Fruit fly (Drosophila melanogaster) whole organism, prepupa: Measurements from ENCODE around the gene CG14259.

Experiments
- Blimp-1 ChIP-seq: fragments of 200-800 bp; sonication (Bioruptor generic); optimal IDR thresholded peaks from 3 replicates; lab custom pipeline; 2017; ENCODE audit warnings: missing biosample characterization, missing genetic modification characterization, mild to moderate bottlenecking, moderate library complexity, missing genetic modification reagents
- CG10669 ChIP-seq: fragments of 200-800 bp; sonication (Bioruptor generic); optimal IDR thresholded peaks from 3 replicates; lab custom pipeline; 2018; ENCODE audit warnings: missing biosample characterization, mild to moderate bottlenecking, missing genetic modification characterization, moderate library complexity
- CG11294 ChIP-seq: fragments of 200-800 bp; sonication (Bioruptor generic); IDR thresholded peaks from 2 replicates; pipeline ENCODE4 v1.3.6; 2022; ENCODE audit warnings: missing biosample characterization, missing genetic modification characterization
- CG11762 ChIP-seq: fragments of 200-800 bp; sonication (Bioruptor generic); optimal IDR thresholded peaks from 3 replicates; lab custom pipeline; 2016; ENCODE audit warnings: missing biosample characterization, missing genetic modification characterization; ENCODE audit not compliant: insufficient read depth
- CG11902 ChIP-seq: fragments of 200-800 bp; sonication (Bioruptor generic); optimal IDR thresholded peaks from 3 replicates; lab custom pipeline; 2016; ENCODE audit warnings: missing biosample characterization, missing genetic modification characterization
- CG15336 ChIP-seq: fragments of 200-800 bp; sonication (Bioruptor generic); IDR thresholded peaks from 2 replicates; pipeline ENCODE4 v1.3.6; 2022; ENCODE audit warnings: missing biosample characterization, missing genetic modification characterization
- CG1621 ChIP-seq: fragments of 200-800 bp; sonication (Bioruptor generic); optimal IDR thresholded peaks from 3 replicates; lab custom pipeline; 2018; ENCODE audit warnings: missing biosample characterization, mild to moderate bottlenecking, missing genetic modification characterization
- CG16779 ChIP-seq: fragments of 200-800 bp; sonication (Bioruptor generic); optimal IDR thresholded peaks from 3 replicates; lab custom pipeline; 2017; ENCODE audit warnings: missing biosample characterization, mild to moderate bottlenecking, missing genetic modification characterization
- CG3032 ChIP-seq: fragments of 200-800 bp; optimal IDR thresholded peaks from 2 replicates; lab custom pipeline; 2019; ENCODE audit warnings: missing biosample characterization, mild to moderate bottlenecking, missing genetic modification characterization, moderate library complexity
- CG31627 ChIP-seq: fragments of 200-800 bp; sonication (Bioruptor generic); optimal IDR thresholded peaks from 3 replicates; lab custom pipeline; 2016; ENCODE audit warnings: missing biosample characterization, missing genetic modification characterization
- CG32006 ChIP-seq: fragments of 200-800 bp; sonication (Bioruptor generic); optimal IDR thresholded peaks from 3 replicates; lab custom pipeline; 2017; ENCODE audit warnings: missing biosample characterization, mild to moderate bottlenecking, missing genetic modification characterization
- CG34406 ChIP-seq: fragments of 200-800 bp; sonication (Bioruptor generic); optimal IDR thresholded peaks from 3 replicates; lab custom pipeline; 2016; ENCODE audit warnings: missing biosample characterization, missing genetic modification characterization
- CG3919 ChIP-seq: fragments of 200-800 bp; sonication (Bioruptor generic); optimal IDR thresholded peaks from 3 replicates; lab custom pipeline; 2016; ENCODE audit warnings: missing biosample characterization, missing genetic modification characterization
- CG4318 ChIP-seq: fragments of 200-800 bp; sonication (Bioruptor generic); optimal IDR thresholded peaks from 3 replicates; lab custom pipeline; 2017; ENCODE audit warnings: missing biosample characterization, mild to moderate bottlenecking, missing genetic modification characterization
- CG6163 ChIP-seq: fragments of 200-800 bp; sonication (Bioruptor generic); IDR thresholded peaks from 3 replicates; pipeline ENCODE4 v1.3.6; 2022; ENCODE audit warnings: missing biosample characterization, missing genetic modification characterization
- CG6276 ChIP-seq: fragments of 200-800 bp; sonication (Bioruptor generic); optimal IDR thresholded peaks from 2 replicates; lab custom pipeline; 2017; ENCODE audit warnings: missing biosample characterization, mild to moderate bottlenecking, missing genetic modification characterization
- CG6792 ChIP-seq: fragments of 200-800 bp; sonication (Bioruptor generic); optimal IDR thresholded peaks from 3 replicates; lab custom pipeline; 2016; ENCODE audit warnings: missing biosample characterization, missing genetic modification characterization
- CG6808 ChIP-seq: fragments of 200-800 bp; sonication (Bioruptor generic); optimal IDR thresholded peaks from 3 replicates; lab custom pipeline; 2017; ENCODE audit warnings: missing biosample characterization, missing genetic modification characterization, mild to moderate bottlenecking, moderate library complexity, missing genetic modification reagents
- CG6854 ChIP-seq: fragments of 200-800 bp; sonication (Bioruptor generic); optimal IDR thresholded peaks from 2 replicates; lab custom pipeline; 2017; ENCODE audit warnings: missing biosample characterization, mild to moderate bottlenecking, missing genetic modification characterization
- CG7368 ChIP-seq: fragments of 200-800 bp; sonication (Bioruptor generic); optimal IDR thresholded peaks from 3 replicates; lab custom pipeline; 2016; ENCODE audit warnings: missing biosample characterization, missing genetic modification characterization
- CG8119 ChIP-seq: fragments of 200-800 bp; sonication (Bioruptor generic); IDR thresholded peaks from 3 replicates; pipeline ENCODE4 v1.3.6; 2022; ENCODE audit warnings: missing biosample characterization, missing genetic modification characterization
- CG8319 ChIP-seq: fragments of 200-800 bp; sonication (Bioruptor generic); optimal IDR thresholded peaks from 3 replicates; lab custom pipeline; 2016; ENCODE audit warnings: missing biosample characterization, missing genetic modification characterization
- CG9139 ChIP-seq: fragments of 200-800 bp; sonication (Bioruptor generic); optimal IDR thresholded peaks from 3 replicates; lab custom pipeline; 2017; ENCODE audit warnings: missing biosample characterization, mild to moderate bottlenecking, missing genetic modification characterization
- Eip75B ChIP-seq: fragments of 200-800 bp; sonication (Bioruptor generic); optimal IDR thresholded peaks from 3 replicates; lab custom pipeline; 2016; ENCODE audit warnings: missing biosample characterization, missing genetic modification characterization
- Eip78C ChIP-seq: fragments of 200-800 bp; sonication (Bioruptor generic); peaks from one replicate; lab custom pipeline; 2016; ENCODE audit warnings: missing biosample characterization, missing genetic modification characterization
- Eip93F ChIP-seq: fragments of 200-800 bp; sonication (Bioruptor generic); optimal IDR thresholded peaks from 2 replicates; lab custom pipeline; 2016; ENCODE audit warnings: missing biosample characterization, mild to moderate bottlenecking, missing genetic modification characterization
- Ets21C ChIP-seq: fragments of 200-800 bp; sonication (Bioruptor generic); optimal IDR thresholded peaks from 3 replicates; lab custom pipeline; 2016; ENCODE audit warnings: missing biosample characterization, missing genetic modification characterization
- Gug ChIP-seq: fragments of 200-800 bp; sonication (Bioruptor generic); IDR thresholded peaks from 2 replicates; pipeline ENCODE4 v1.3.6; 2022; ENCODE audit warnings: missing biosample characterization, missing genetic modification characterization
- Hr39 ChIP-seq: fragments of 200-800 bp; sonication (Bioruptor generic); optimal IDR thresholded peaks from 2 replicates; lab custom pipeline; 2016; ENCODE audit warnings: missing biosample characterization, missing genetic modification characterization
- Hr4 ChIP-seq: fragments of 200-800 bp; sonication (Bioruptor generic); optimal IDR thresholded peaks from 3 replicates; lab custom pipeline; 2016; ENCODE audit warnings: missing biosample characterization, missing genetic modification characterization
- Lpt ChIP-seq: fragments of 200-800 bp; sonication (Bioruptor generic); optimal IDR thresholded peaks from 3 replicates; lab custom pipeline; 2016; ENCODE audit warnings: missing biosample characterization, missing genetic modification characterization
- OdsH ChIP-seq: fragments of 200-800 bp; sonication (Bioruptor generic); optimal IDR thresholded peaks from 3 replicates; lab custom pipeline; 2016; ENCODE audit warnings: missing biosample characterization, missing genetic modification characterization
- Smox ChIP-seq: fragments of 200-800 bp; sonication (Bioruptor generic); optimal IDR thresholded peaks from 3 replicates; lab custom pipeline; 2016; ENCODE audit warnings: missing biosample characterization, missing genetic modification characterization
- Sox102F ChIP-seq: fragments of 200-800 bp; sonication (Bioruptor generic); optimal IDR thresholded peaks from 2 replicates; lab custom pipeline; 2016; ENCODE audit warnings: missing biosample characterization, mild to moderate bottlenecking, missing genetic modification characterization
- Sox14 ChIP-seq: fragments of 200-800 bp; sonication (Bioruptor generic); optimal IDR thresholded peaks from 3 replicates; lab custom pipeline; 2016; ENCODE audit warnings: missing biosample characterization, missing genetic modification characterization
- Sox15 ChIP-seq: fragments of 200-800 bp; sonication (Bioruptor generic); optimal IDR thresholded peaks from 3 replicates; lab custom pipeline; 2016; ENCODE audit warnings: missing biosample characterization, missing genetic modification characterization
- acj6 ChIP-seq: fragments of 200-800 bp; sonication (Bioruptor generic); optimal IDR thresholded peaks from 3 replicates; lab custom pipeline; 2016; ENCODE audit warnings: missing biosample characterization, missing genetic modification characterization
- cyc ChIP-seq: fragments of 200-800 bp; sonication (Bioruptor generic); optimal IDR thresholded peaks from 3 replicates; lab custom pipeline; 2016; ENCODE audit warnings: missing biosample characterization, missing genetic modification characterization
- dac ChIP-seq: fragments of 200-800 bp; sonication (Bioruptor generic); optimal IDR thresholded peaks from 2 replicates; lab custom pipeline; 2017; ENCODE audit warnings: missing biosample characterization, mild to moderate bottlenecking, missing genetic modification characterization
- dsx ChIP-seq: fragments of 200-800 bp; optimal IDR thresholded peaks from 3 replicates; lab custom pipeline; 2019; ENCODE audit warnings: missing biosample characterization, mild to moderate bottlenecking, missing genetic modification characterization, moderate library complexity; ENCODE audit not compliant: poor library complexity, severe bottlenecking
- eg ChIP-seq: fragments of 200-800 bp; sonication (Bioruptor generic); IDR thresholded peaks from 3 replicates; pipeline ENCODE4 v1.3.6; 2022; ENCODE audit warnings: missing biosample characterization, missing genetic modification characterization
- fd59A ChIP-seq: fragments of 200-800 bp; sonication (Bioruptor generic); optimal IDR thresholded peaks from 2 replicates; lab custom pipeline; 2017; ENCODE audit warnings: missing biosample characterization, mild to moderate bottlenecking, missing genetic modification characterization, missing genetic modification reagents
- fd85E ChIP-seq: fragments of 200-800 bp; sonication (Bioruptor generic); optimal IDR thresholded peaks from 3 replicates; lab custom pipeline; 2016; ENCODE audit warnings: missing biosample characterization, missing genetic modification characterization
- fkh ChIP-seq: fragments of 200-800 bp; sonication (Bioruptor generic); optimal IDR thresholded peaks from 3 replicates; lab custom pipeline; 2017; ENCODE audit warnings: missing biosample characterization, mild to moderate bottlenecking, missing genetic modification characterization, moderate library complexity
- lz ChIP-seq: fragments of 200-800 bp; sonication (Bioruptor generic); optimal IDR thresholded peaks from 3 replicates; lab custom pipeline; 2016; ENCODE audit warnings: missing biosample characterization, missing genetic modification characterization
- net ChIP-seq: fragments of 200-800 bp; sonication (Bioruptor generic); optimal IDR thresholded peaks from 3 replicates; lab custom pipeline; 2016; ENCODE audit warnings: missing biosample characterization, missing genetic modification characterization
- pdm3 ChIP-seq: fragments of 200-800 bp; sonication (Bioruptor generic); optimal IDR thresholded peaks from 3 replicates; lab custom pipeline; 2016; ENCODE audit warnings: missing biosample characterization, missing genetic modification characterization
- salr ChIP-seq, 2 experiments: fragments of 200-800 bp; sonication (Bioruptor generic); optimal IDR thresholded peaks; 3 replicates each; lab custom pipeline; 2016 to 2018; ENCODE audit warnings: missing biosample characterization in 2 of 2, missing genetic modification characterization in 2 of 2, mild to moderate bottlenecking in 1 of 2
- spab ChIP-seq: fragments of 200-800 bp; sonication (Bioruptor generic); optimal IDR thresholded peaks from 2 replicates; lab custom pipeline; 2017; ENCODE audit warnings: missing biosample characterization, mild to moderate bottlenecking, missing genetic modification characterization, missing genetic modification reagents
- ss ChIP-seq, 2 experiments: fragments of 200-800 bp; sonication (Bioruptor generic); optimal IDR thresholded peaks; 2 replicates in 1 of 2; 3 replicates in 1 of 2; lab custom pipeline; 2017 to 2018; ENCODE audit warnings: mild to moderate bottlenecking in 2 of 2, missing biosample characterization in 2 of 2, missing genetic modification characterization in 2 of 2, moderate library complexity in 1 of 2
- svp ChIP-seq: fragments of 200-800 bp; sonication (Bioruptor generic); peaks from one replicate; lab custom pipeline; 2016; ENCODE audit warnings: missing biosample characterization, missing genetic modification characterization
- vri ChIP-seq: fragments of 200-800 bp; sonication (Bioruptor generic); optimal IDR thresholded peaks from 3 replicates; lab custom pipeline; 2016; ENCODE audit warnings: missing biosample characterization, mild to moderate bottlenecking, missing genetic modification characterization

The CG14259 gene

dm6 chr3R:27139963-27140362, 45.6 kb downstream of the CG14259 start:
- TF ChIP-seq CG10669 (GFP tag; lab: Kevin White, UChicago) (peak; percentile 68), CG15336 (GFP tag; lab: Robert Waterston, UW) (peak; percentile 52; the same call in 1 of the 2 replicates), Hr4 (peak; percentile 54), CG7368 (peak; percentile 51), dsx (peak; percentile 14), CG11902 (GFP tag; lab: Kevin White, UChicago) (peak; percentile 72), Sox14 (GFP tag; lab: Kevin White, UChicago) (peak; percentile 85), fd59A (GFP tag; lab: Kevin White, UChicago) (peak; percentile 13), Smox (GFP tag; lab: Kevin White, UChicago) (peak; percentile 68), CG6854 (GFP tag; lab: Kevin White, UChicago) (peak; percentile 21), Eip93F (GFP tag; lab: Kevin White, UChicago) (peak; percentile 62), CG34406 (peak; percentile 72), Sox102F (GFP tag; lab: Kevin White, UChicago) (peak; percentile 66), CG11294 (no peak), OdsH (peak; percentile 57), pdm3 (GFP tag; lab: Kevin White, UChicago) (peak; percentile 68), Eip78C (peak; percentile 92), Blimp-1 (GFP tag; lab: Kevin White, UChicago) (peak; percentile 48), CG8319 (GFP tag; lab: Kevin White, UChicago) (peak; percentile 60), eg (GFP tag; lab: Robert Waterston, UW) (peak; percentile 32; the same call in 1 of the 3 replicates), CG8119 (GFP tag; lab: Robert Waterston, UW) (no peak), fkh (GFP tag; lab: Kevin White, UChicago) (no peak), CG4318 (GFP tag; lab: Kevin White, UChicago) (peak; percentile 37), CG11762 (peak; percentile 41), CG3919 (GFP tag; lab: Kevin White, UChicago) (peak; percentile 58), CG6163 (GFP tag; lab: Robert Waterston, UW) (peak; percentile 38; the same call in 1 of the 3 replicates), CG6276 (peak; percentile 26), fd85E (no peak), acj6 (GFP tag; lab: Kevin White, UChicago) (peak; percentile 62), dac (GFP tag; lab: Kevin White, UChicago) (no peak), ss (GFP tag; optimal IDR thresholded peaks at IDR 0.05; lab: Kevin White, UChicago) (peak in 1 of 2 experiments; percentile 55), CG6792 (GFP tag; lab: Kevin White, UChicago) (peak; percentile 69), Lpt (GFP tag; lab: Kevin White, UChicago) (no peak), CG6808 (GFP tag; lab: Kevin White, UChicago) (peak; percentile 12), CG1621 (peak; percentile 15), lz (GFP tag; lab: Kevin White, UChicago) (peak; percentile 82), Sox15 (GFP tag; lab: Kevin White, UChicago) (peak; percentile 82), CG32006 (GFP tag; lab: Kevin White, UChicago) (peak; percentile 74), CG16779 (tag; lab: Kevin White, UChicago) (peak; percentile 3), net (peak; percentile 38), Gug (GFP tag; lab: Robert Waterston, UW) (no peak), vri (GFP tag; lab: Kevin White, UChicago) (peak; percentile 49), CG9139 (GFP tag; lab: Kevin White, UChicago) (no peak), svp (GFP tag; lab: Kevin White, UChicago) (peak; percentile 88), salr (GFP tag; optimal IDR thresholded peaks at IDR 0.05; lab: Kevin White, UChicago) (peak in 1 of 2 experiments; percentile 45), CG31627 (GFP tag; lab: Kevin White, UChicago) (peak; percentile 78), spab (GFP tag; lab: Kevin White, UChicago) (peak; percentile 26), CG3032 (peak; percentile 45), Hr39 (peak; percentile 69), Ets21C (peak; percentile 65), cyc (peak; percentile 69), Eip75B (GFP tag; lab: Kevin White, UChicago) (peak; percentile 75)
